Worm (Caenorhabditis elegans): ENCODE results near the gene srab-7.

DNA sequence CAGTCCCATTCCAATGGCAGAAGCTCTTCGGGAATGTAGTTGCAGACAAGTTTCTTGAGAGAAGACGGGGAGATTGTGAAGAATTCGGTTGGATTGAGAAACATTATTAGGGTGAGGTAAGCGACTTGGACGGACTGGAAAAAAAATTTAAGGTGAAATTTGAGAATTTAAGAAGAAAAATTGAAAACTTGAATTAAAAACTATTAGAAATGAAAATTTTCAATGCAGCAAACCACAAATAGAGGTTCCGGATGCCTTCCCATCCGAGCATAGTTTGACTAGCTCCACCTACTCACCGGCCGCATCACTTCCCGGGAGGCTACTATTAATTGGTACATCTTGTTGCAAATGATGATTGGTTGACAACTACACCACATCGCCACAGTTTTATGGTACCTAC, 41.2 kb downstream of the srab-7 start, which contains the start of gene Y73C8C.8:
- no peak for TF ChIP-seq nhr-25 (tag; optimal IDR thresholded peaks at IDR 0.05)
- no peak for TF ChIP-seq unc-39 (tag; optimal IDR thresholded peaks at IDR 0.05)
- no peak for TF ChIP-seq nhr-28 (tag; optimal IDR thresholded peaks at IDR 0.05)
- TF ChIP-seq ama-1 (optimal IDR thresholded peaks at IDR 0.05), result no peak
- TF ChIP-seq tbx-2 (tag; optimal IDR thresholded peaks at IDR 0.05), result no peak
- no peak for TF ChIP-seq lin-15B (tag; optimal IDR thresholded peaks at IDR 0.05)
- TF ChIP-seq skn-1 (tag; optimal IDR thresholded peaks at IDR 0.05), result no peak
